Worm (Caenorhabditis elegans): ENCODE measurements around the gene smrc-1.

- no peak for TF ChIP-seq nhr-28 (tag; optimal IDR thresholded peaks at IDR 0.05)
- TF ChIP-seq unc-62 (GFP tag; optimal IDR thresholded peaks at IDR 0.05), result no peak
Observed at ce11 chrIII:6436308-6436707, 45.6 kb downstream of the smrc-1 start, which contains the start of gene C05D11.1.
